Worm (Caenorhabditis elegans): ENCODE data around the gene npr-34.

npr-34 gene

DNA sequence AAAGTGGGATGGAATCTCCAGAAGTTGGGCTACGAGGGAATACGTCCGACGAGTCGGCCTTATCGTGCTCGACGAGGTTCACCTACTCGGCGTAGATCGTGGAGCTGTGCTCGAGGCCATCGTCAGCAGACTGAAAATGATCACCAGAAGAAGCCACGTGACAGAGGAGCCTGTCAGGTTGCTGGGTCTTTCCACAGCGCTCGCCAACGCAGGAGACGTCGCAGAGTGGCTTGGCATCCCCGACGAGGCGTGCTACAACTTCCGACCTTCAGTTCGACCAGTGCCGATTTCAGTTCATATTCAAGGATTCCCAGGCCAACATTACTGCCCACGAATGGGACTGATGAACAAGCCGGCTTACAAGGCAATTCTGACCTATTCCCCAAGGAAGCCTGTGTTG is 32.1 kb upstream of the npr-34 start:
- TF ChIP-seq unc-62 (GFP tag; optimal IDR thresholded peaks at IDR 0.05) (no peak), nhr-76 (tag; optimal IDR thresholded peaks at IDR 0.05) (no peak), ceh-43 (GFP tag; optimal IDR thresholded peaks at IDR 0.05) (no peak), snpc-4 (tag; optimal IDR thresholded peaks at IDR 0.05) (no peak), lin-32 (GFP tag; optimal IDR thresholded peaks at IDR 0.05) (no peak), tbx-8 (GFP tag; optimal IDR thresholded peaks at IDR 0.05) (no peak), mab-5 (tag; optimal IDR thresholded peaks at IDR 0.05) (no peak), M03D4.4 (tag; optimal IDR thresholded peaks at IDR 0.05) (no peak), ham-2 (GFP tag; optimal IDR thresholded peaks at IDR 0.05) (no peak), sem-2 (GFP tag; optimal IDR thresholded peaks at IDR 0.05) (no peak), drap-1 (GFP tag; optimal IDR thresholded peaks at IDR 0.05) (no peak)

- TF ChIP-seq ceh-39 (tag; optimal IDR thresholded peaks at IDR 0.05) (no peak), snpc-4 (tag; optimal IDR thresholded peaks at IDR 0.05) (no peak), M03D4.4 (tag; optimal IDR thresholded peaks at IDR 0.05) (no peak), ceh-83 (GFP tag; optimal IDR thresholded peaks at IDR 0.05) (no peak), sem-2 (GFP tag; optimal IDR thresholded peaks at IDR 0.05) (no peak), unc-120 (tag; optimal IDR thresholded peaks at IDR 0.05; ENCODE audit: poor library complexity, severe bottlenecking) (no peak), mep-1 (tag; optimal IDR thresholded peaks at IDR 0.05) (no peak), ztf-11 (tag; optimal IDR thresholded peaks at IDR 0.05) (no peak), lin-32 (GFP tag; optimal IDR thresholded peaks at IDR 0.05) (no peak)
Observed at ce11 chrII:14768804-14769203, 29.8 kb upstream of the npr-34 start.

DNA sequence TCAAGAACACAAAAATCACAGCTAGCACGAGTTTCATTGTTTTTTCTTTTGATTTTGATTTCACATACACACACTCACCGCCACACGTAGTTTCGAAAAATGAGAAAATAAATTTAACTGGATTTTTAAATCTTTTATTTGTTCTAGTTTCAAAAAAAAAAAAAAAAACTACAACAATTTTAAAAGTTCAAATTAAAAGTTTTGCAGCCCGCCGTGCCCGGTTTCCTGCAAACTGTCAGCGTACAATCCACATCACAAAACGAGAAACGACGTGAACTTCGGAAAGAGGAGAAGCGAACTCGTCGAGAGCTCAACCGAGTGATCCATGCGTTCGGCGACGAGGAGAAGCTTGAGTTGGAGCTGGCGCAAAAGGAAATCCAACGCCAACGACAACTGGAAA is 18.7 kb upstream of the npr-34 start, which contains the start of gene Y54E2A.5:
TSS of gene Y54E2A.5 (minus strand) at position 101 of the 400 bp plus-strand sequence.
- TF ChIP-seq nhr-76 (tag; optimal IDR thresholded peaks at IDR 0.05) (no peak), ces-1 (GFP tag; optimal IDR thresholded peaks at IDR 0.05) (no peak), hlh-1 (tag; optimal IDR thresholded peaks at IDR 0.05) (no peak), mls-2 (tag; optimal IDR thresholded peaks at IDR 0.05) (no peak), tbx-8 (GFP tag; optimal IDR thresholded peaks at IDR 0.05) (no peak), snpc-4 (tag; optimal IDR thresholded peaks at IDR 0.05) (no peak)

ce11 chrII:14753858-14754750 is 15.1 kb upstream of the npr-34 start, which contains the start of the genes tac-1 and Y54E2A.4:
TSS of gene tac-1 (minus strand) at chrII:14753877.
TSS of gene Y54E2A.4 (plus strand) at chrII:14754622.
- no peak for TF ChIP-seq mab-5 (tag; optimal IDR thresholded peaks at IDR 0.05)
- no peak for TF ChIP-seq snpc-4 (tag; optimal IDR thresholded peaks at IDR 0.05)
- TF ChIP-seq flh-1 (GFP tag; optimal IDR thresholded peaks at IDR 0.05): no peak
- TF ChIP-seq lin-32 (GFP tag; optimal IDR thresholded peaks at IDR 0.05): no peak
- TF ChIP-seq nhr-76 (tag; optimal IDR thresholded peaks at IDR 0.05): no peak
- TF ChIP-seq lsy-2 (tag; optimal IDR thresholded peaks at IDR 0.05): no peak
- TF ChIP-seq ceh-83 (GFP tag; optimal IDR thresholded peaks at IDR 0.05): no peak
- TF ChIP-seq elt-3 (tag; optimal IDR thresholded peaks at IDR 0.05): no peak
- TF ChIP-seq nhr-2 (tag; optimal IDR thresholded peaks at IDR 0.05): no peak
- TF ChIP-seq lin-13 (tag; optimal IDR thresholded peaks at IDR 0.05): no peak
- no peak for TF ChIP-seq nhr-237 (tag; optimal IDR thresholded peaks at IDR 0.05)
- TF ChIP-seq M03D4.4 (tag; optimal IDR thresholded peaks at IDR 0.05): no peak

DNA sequence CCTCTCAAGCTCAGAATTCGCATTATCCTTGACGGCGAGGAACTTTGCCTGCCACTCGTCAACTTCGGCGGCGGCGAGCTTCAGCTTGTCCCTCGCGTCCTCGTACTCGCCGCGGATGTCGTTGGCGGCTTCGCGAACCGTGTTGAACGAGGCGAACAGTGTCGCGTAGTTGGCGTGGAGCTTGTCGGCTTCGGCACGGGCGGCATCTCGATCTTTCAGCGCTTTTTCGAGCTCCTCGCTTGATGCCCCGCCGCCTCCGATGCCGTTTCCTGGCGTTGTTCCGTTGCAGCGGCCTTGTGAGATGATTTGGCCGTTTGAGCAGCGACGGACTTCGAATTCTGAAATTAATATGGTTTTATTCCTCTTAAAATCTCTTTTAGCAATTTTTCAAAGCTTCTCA is 14.2 kb upstream of the npr-34 start:
- TF ChIP-seq nhr-12 (tag; optimal IDR thresholded peaks at IDR 0.05): no peak
- no peak for TF ChIP-seq sptf-1 (tag; optimal IDR thresholded peaks at IDR 0.05)
- TF ChIP-seq lin-13 (tag; optimal IDR thresholded peaks at IDR 0.05): no peak
- no peak for TF ChIP-seq cnd-1 (tag; optimal IDR thresholded peaks at IDR 0.05)
- TF ChIP-seq tbx-8 (GFP tag; optimal IDR thresholded peaks at IDR 0.05): no peak
- TF ChIP-seq M03D4.4 (tag; optimal IDR thresholded peaks at IDR 0.05): no peak
- TF ChIP-seq mls-2 (tag; optimal IDR thresholded peaks at IDR 0.05): no peak
- no peak for TF ChIP-seq unc-62 (GFP tag; optimal IDR thresholded peaks at IDR 0.05)
- TF ChIP-seq sem-2 (GFP tag; optimal IDR thresholded peaks at IDR 0.05): no peak
- TF ChIP-seq hlh-1 (tag; optimal IDR thresholded peaks at IDR 0.05): no peak
- no peak for TF ChIP-seq blmp-1 (tag; optimal IDR thresholded peaks at IDR 0.05)
- TF ChIP-seq ces-1 (GFP tag; optimal IDR thresholded peaks at IDR 0.05): no peak
- TF ChIP-seq mep-1 (tag; optimal IDR thresholded peaks at IDR 0.05): no peak
